Worm (Caenorhabditis elegans) whole organism, mixed stage, embryonic: ENCODE measurements around the gene skr-18.
A peak's percentile ranks its signal among the peaks of the same experiment; 100 is the strongest.

Source experiments
- M03D4.4 ChIP-seq: sonication (generic microtip); optimal IDR thresholded peaks from 2 replicates; lab custom pipeline; 2017; ENCODE audit warnings: mild to moderate bottlenecking, missing genetic modification characterization, missing compliant biosample characterization
- bed-3 ChIP-seq: fragments of 200-800 bp; sonication (Bioruptor generic); optimal IDR thresholded peaks from 3 replicates; lab custom pipeline; 2018; ENCODE audit warnings: mild to moderate bottlenecking, missing genetic modification characterization, moderate library complexity, missing compliant biosample characterization
- blmp-1 ChIP-seq: fragments of 150-350 bp; optimal IDR thresholded peaks from 2 replicates; lab custom pipeline; 2014; ENCODE audit warnings: missing biosample characterization, missing genetic modification characterization
- ceh-39 ChIP-seq: fragments of 150-350 bp; optimal IDR thresholded peaks from 2 replicates; lab custom pipeline; 2014; ENCODE audit warnings: missing biosample characterization, missing genetic modification characterization
- ceh-43 ChIP-seq: fragments of 200-800 bp; sonication (Bioruptor generic); optimal IDR thresholded peaks from 2 replicates; lab custom pipeline; 2018; ENCODE audit warnings: mild to moderate bottlenecking, missing genetic modification characterization, moderate library complexity, missing compliant biosample characterization
- ceh-83 ChIP-seq: fragments of 200-800 bp; sonication (Bioruptor generic); optimal IDR thresholded peaks from 2 replicates; lab custom pipeline; 2018; ENCODE audit warnings: mild to moderate bottlenecking, missing genetic modification characterization, missing compliant biosample characterization
- ces-1 ChIP-seq: fragments of 150-350 bp; optimal IDR thresholded peaks from 2 replicates; lab custom pipeline; 2014; ENCODE audit warnings: missing biosample characterization, missing genetic modification reagents, missing genetic modification characterization
- drap-1 ChIP-seq: fragments of 200-800 bp; sonication (Bioruptor generic); optimal IDR thresholded peaks from 3 replicates; lab custom pipeline; 2018; ENCODE audit warnings: mild to moderate bottlenecking, missing genetic modification characterization, missing compliant biosample characterization
- elt-1 ChIP-seq: sonication (generic microtip); optimal IDR thresholded peaks from 2 replicates; lab custom pipeline; 2017; ENCODE audit warnings: missing genetic modification characterization, mild to moderate bottlenecking, missing compliant biosample characterization, antibody characterized with exemption, moderate library complexity, borderline replicate concordance; ENCODE audit not compliant: insufficient read depth
- elt-3 ChIP-seq: fragments of 150-350 bp; optimal IDR thresholded peaks from 2 replicates; lab custom pipeline; 2014; ENCODE audit warnings: missing biosample characterization, missing genetic modification characterization
- flh-1 ChIP-seq: fragments of 200-800 bp; sonication (Bioruptor generic); optimal IDR thresholded peaks from 2 replicates; lab custom pipeline; 2018; ENCODE audit warnings: mild to moderate bottlenecking, missing genetic modification characterization, moderate library complexity, missing compliant biosample characterization
- ham-2 ChIP-seq: fragments of 200-800 bp; sonication (Bioruptor generic); optimal IDR thresholded peaks from 2 replicates; lab custom pipeline; 2018; ENCODE audit warnings: mild to moderate bottlenecking, missing genetic modification characterization, missing compliant biosample characterization
- hlh-1 ChIP-seq: fragments of 150-350 bp; optimal IDR thresholded peaks from 2 replicates; lab custom pipeline; 2014; ENCODE audit warnings: missing biosample characterization, missing genetic modification reagents, missing genetic modification characterization
- lin-13 ChIP-seq: fragments of 150-350 bp; optimal IDR thresholded peaks from 2 replicates; lab custom pipeline; 2014; ENCODE audit warnings: missing biosample characterization, missing genetic modification characterization
- lin-32 ChIP-seq: fragments of 200-800 bp; sonication (Bioruptor generic); optimal IDR thresholded peaks from 2 replicates; lab custom pipeline; 2018; ENCODE audit warnings: mild to moderate bottlenecking, missing genetic modification characterization, missing compliant biosample characterization
- lsy-2 ChIP-seq: fragments of 150-350 bp; optimal IDR thresholded peaks from 2 replicates; lab custom pipeline; 2014; ENCODE audit warnings: missing biosample characterization, missing genetic modification characterization
- mls-2 ChIP-seq: sonication (generic microtip); optimal IDR thresholded peaks from 2 replicates; lab custom pipeline; 2016; ENCODE audit warnings: mild to moderate bottlenecking, missing genetic modification characterization, moderate library complexity, missing compliant biosample characterization
- nhr-12 ChIP-seq: fragments of 150-350 bp; optimal IDR thresholded peaks from 2 replicates; lab custom pipeline; 2014; ENCODE audit warnings: missing biosample characterization, missing genetic modification characterization
- nhr-2 ChIP-seq: fragments of 150-350 bp; optimal IDR thresholded peaks from 2 replicates; lab custom pipeline; 2014; ENCODE audit warnings: missing biosample characterization, missing genetic modification characterization
- nhr-237 ChIP-seq: fragments of 150-350 bp; optimal IDR thresholded peaks from 2 replicates; lab custom pipeline; 2014; ENCODE audit warnings: missing biosample characterization, missing genetic modification characterization
- nhr-28 ChIP-seq: fragments of 150-350 bp; optimal IDR thresholded peaks from 2 replicates; lab custom pipeline; 2014; ENCODE audit warnings: missing biosample characterization, missing genetic modification characterization
- nhr-76 ChIP-seq: sonication (generic microtip); optimal IDR thresholded peaks from 2 replicates; lab custom pipeline; 2017; ENCODE audit warnings: missing biosample characterization, missing genetic modification characterization
- pha-4 ChIP-seq: fragments of 150-350 bp; optimal IDR thresholded peaks from 2 replicates; lab custom pipeline; 2018; ENCODE audit warnings: missing biosample characterization, missing genetic modification reagents, missing genetic modification characterization
- snpc-4 ChIP-seq: fragments of 150-350 bp; optimal IDR thresholded peaks from 2 replicates; lab custom pipeline; 2014; ENCODE audit warnings: missing biosample characterization, missing genetic modification characterization
- sptf-1 ChIP-seq: sonication (generic microtip); optimal IDR thresholded peaks from 2 replicates; lab custom pipeline; 2017; ENCODE audit warnings: mild to moderate bottlenecking, missing genetic modification characterization, moderate library complexity, missing compliant biosample characterization
- tbx-8 ChIP-seq: fragments of 200-800 bp; sonication (Bioruptor generic); optimal IDR thresholded peaks from 2 replicates; lab custom pipeline; 2018; ENCODE audit warnings: mild to moderate bottlenecking, missing genetic modification characterization, moderate library complexity, missing compliant biosample characterization
- unc-120 ChIP-seq: sonication (generic microtip); optimal IDR thresholded peaks from 2 replicates; lab custom pipeline; 2017; ENCODE audit warnings: missing genetic modification characterization, missing compliant biosample characterization; ENCODE audit not compliant: poor library complexity, severe bottlenecking
- unc-39 ChIP-seq: fragments of 150-350 bp; optimal IDR thresholded peaks from 2 replicates; lab custom pipeline; 2014; ENCODE audit warnings: missing biosample characterization, missing genetic modification characterization
- unc-62 ChIP-seq: fragments of 150-350 bp; optimal IDR thresholded peaks from 2 replicates; lab custom pipeline; 2014; ENCODE audit warnings: missing biosample characterization, missing genetic modification reagents, missing genetic modification characterization
- zip-8 ChIP-seq: fragments of 150-350 bp; optimal IDR thresholded peaks from 2 replicates; lab custom pipeline; 2014; ENCODE audit warnings: missing biosample characterization, missing genetic modification characterization
- ztf-11 ChIP-seq: fragments of 150-350 bp; optimal IDR thresholded peaks from 2 replicates; lab custom pipeline; 2014; ENCODE audit warnings: missing biosample characterization, missing genetic modification characterization

Gene skr-18

ce11 chrIV:833517-833916, 38.3 kb upstream of the skr-18 start:
- TF ChIP-seq blmp-1, result peak; percentile 84
- no peak for TF ChIP-seq tbx-8 (GFP tag; lab: Kevin White, UChicago)
- TF ChIP-seq elt-1, result no peak
- TF ChIP-seq ces-1, result peak; percentile 37

- TF ChIP-seq bed-3 (GFP tag; lab: Kevin White, UChicago), result no peak
- no peak for TF ChIP-seq ceh-39 (tag; lab: Kevin White, UChicago)
- TF ChIP-seq elt-1, result no peak
- no peak for TF ChIP-seq blmp-1
- TF ChIP-seq unc-62 (GFP tag; lab: Kevin White, UChicago), result no peak
- no peak for TF ChIP-seq unc-39 (tag; lab: Kevin White, UChicago)
- TF ChIP-seq sptf-1, result no peak
- no peak for TF ChIP-seq nhr-2 (tag; lab: Kevin White, UChicago)
Measured at ce11 chrIV:831796-832486, 36.7 kb upstream of the skr-18 start, which contains the start of the genes madf-1 and Y55F3BR.10. Gene madf-1, minus strand, starts transcription at chrIV:831896. Gene Y55F3BR.10, plus strand, starts transcription at chrIV:832436.

ce11 chrIV:830262-830960, 35.2 kb upstream of the skr-18 start:
- no peak for TF ChIP-seq hlh-1 (tag; lab: Kevin White, UChicago)
- no peak for TF ChIP-seq snpc-4 (tag; lab: Kevin White, UChicago)
- no peak for TF ChIP-seq lin-13
- no peak for TF ChIP-seq ceh-39 (tag; lab: Kevin White, UChicago)
- TF ChIP-seq pha-4 (tag; lab: Kevin White, UChicago), result no peak
- TF ChIP-seq sptf-1, result no peak
- no peak for TF ChIP-seq lin-32
- no peak for TF ChIP-seq nhr-28 (tag; lab: Kevin White, UChicago)
- TF ChIP-seq drap-1 (GFP tag; lab: Kevin White, UChicago), result no peak
- TF ChIP-seq unc-39 (tag; lab: Kevin White, UChicago), result no peak
- TF ChIP-seq nhr-12 (tag; lab: Kevin White, UChicago), result no peak
- no peak for TF ChIP-seq tbx-8 (GFP tag; lab: Kevin White, UChicago)
- no peak for TF ChIP-seq zip-8 (tag; lab: Kevin White, UChicago)
- no peak for TF ChIP-seq unc-62 (GFP tag; lab: Kevin White, UChicago)
- no peak for TF ChIP-seq ztf-11
- TF ChIP-seq M03D4.4 (tag; lab: Kevin White, UChicago), result no peak
- no peak for TF ChIP-seq mls-2 (tag; lab: Kevin White, UChicago)
- no peak for TF ChIP-seq ces-1
- TF ChIP-seq nhr-2 (tag; lab: Kevin White, UChicago), result no peak

- TF ChIP-seq nhr-76 (no peak), ces-1 (no peak), flh-1 (GFP tag; lab: Kevin White, UChicago) (no peak), ceh-83 (GFP tag; lab: Kevin White, UChicago) (no peak), zip-8 (tag; lab: Kevin White, UChicago) (no peak), sptf-1 (no peak), unc-120 (tag; lab: Kevin White, UChicago) (no peak), elt-3 (tag; lab: Kevin White, UChicago) (no peak), nhr-28 (tag; lab: Kevin White, UChicago) (no peak), M03D4.4 (tag; lab: Kevin White, UChicago) (no peak), ham-2 (GFP tag; lab: Kevin White, UChicago) (no peak), ceh-43 (no peak), drap-1 (GFP tag; lab: Kevin White, UChicago) (no peak), pha-4 (tag; lab: Kevin White, UChicago) (no peak), lsy-2 (no peak), hlh-1 (tag; lab: Kevin White, UChicago) (no peak), unc-39 (tag; lab: Kevin White, UChicago) (no peak), nhr-237 (no peak)
Measured at ce11 chrIV:829691-830090, 34.5 kb upstream of the skr-18 start.
